Worm (Caenorhabditis elegans) whole organism, L1 larva: Measurements from ENCODE around the gene F20D6.8.

Experiments
- C04F5.9 ChIP-seq: sonication (generic microtip); optimal IDR thresholded peaks from 2 replicates; lab custom pipeline; 2016; ENCODE audit warnings: missing genetic modification characterization, missing compliant biosample characterization
- aha-1 ChIP-seq: fragments of 150-350 bp; optimal IDR thresholded peaks from 2 replicates; lab custom pipeline; 2014; ENCODE audit warnings: missing biosample characterization, missing genetic modification characterization
- ceh-8 ChIP-seq: fragments of 200-800 bp; sonication (Bioruptor generic); optimal IDR thresholded peaks from 2 replicates; lab custom pipeline; 2018; ENCODE audit warnings: mild to moderate bottlenecking, missing genetic modification characterization, moderate library complexity, missing compliant biosample characterization
- ceh-82 ChIP-seq, 3 experiments: fragments of 150-350 bp in 1 of 3; sonication (generic microtip) in 2 of 3; optimal IDR thresholded peaks; 2 replicates each; lab custom pipeline; 2014 to 2017; ENCODE audit warnings: missing biosample characterization in 3 of 3, missing genetic modification characterization in 3 of 3
- dsc-1 ChIP-seq: sonication (generic microtip); optimal IDR thresholded peaks from 2 replicates; lab custom pipeline; 2016; ENCODE audit warnings: mild to moderate bottlenecking, missing genetic modification characterization, missing compliant biosample characterization
- efl-1 ChIP-seq, 4 experiments: fragments of 150-350 bp; optimal IDR thresholded peaks in 3 of 4; peaks in 1 of 4; 1 replicate in 1 of 4; 2 replicates in 3 of 4; lab custom pipeline; 2014; ENCODE audit warnings: missing biosample characterization in 2 of 4, missing genetic modification characterization in 2 of 4, missing genetic modification reagents in 2 of 4
- efl-3 ChIP-seq: fragments of 200-800 bp; sonication (Bioruptor generic); optimal IDR thresholded peaks from 2 replicates; lab custom pipeline; 2018; ENCODE audit warnings: mild to moderate bottlenecking, missing genetic modification characterization, missing compliant biosample characterization
- elt-2 ChIP-seq: sonication (generic microtip); optimal IDR thresholded peaks from 2 replicates; lab custom pipeline; 2016; ENCODE audit warnings: missing genetic modification characterization, mild to moderate bottlenecking, inconsistent platforms, missing compliant biosample characterization, missing genetic modification reagents
- elt-3 ChIP-seq, 6 experiments: fragments of 150-350 bp in 1 of 6; sonication (generic microtip); optimal IDR thresholded peaks; 2 replicates each; lab custom pipeline; 2017 to 2018; ENCODE audit warnings: missing biosample characterization in 6 of 6, missing genetic modification characterization in 6 of 6, inconsistent platforms in 1 of 6
- fkh-10 ChIP-seq: sonication (generic microtip); optimal IDR thresholded peaks from 2 replicates; lab custom pipeline; 2017; ENCODE audit warnings: missing biosample characterization, missing genetic modification reagents, missing genetic modification characterization
- fkh-4 ChIP-seq: sonication (generic microtip); optimal IDR thresholded peaks from 2 replicates; lab custom pipeline; 2016; ENCODE audit warnings: missing compliant biosample characterization, missing genetic modification characterization, borderline replicate concordance
- fkh-8 ChIP-seq: sonication (generic microtip); optimal IDR thresholded peaks from 2 replicates; lab custom pipeline; 2016; ENCODE audit warnings: mild to moderate bottlenecking, missing genetic modification characterization, missing compliant biosample characterization
- grh-1 ChIP-seq: fragments of 200-800 bp; sonication (Bioruptor generic); IDR thresholded peaks from 2 replicates; pipeline ENCODE4 v1.3.6; 2022; ENCODE audit warnings: missing genetic modification reagents, missing genetic modification characterization, missing compliant biosample characterization
- isw-1 ChIP-seq: fragments of 200-800 bp; sonication (Bioruptor generic); IDR thresholded peaks from 2 replicates; pipeline ENCODE4 v1.3.6; 2022; ENCODE audit warnings: missing genetic modification characterization, missing compliant biosample characterization
- lin-14 ChIP-seq: fragments of 200-800 bp; sonication (Bioruptor generic); optimal IDR thresholded peaks from 2 replicates; lab custom pipeline; 2018; ENCODE audit warnings: mild to moderate bottlenecking, missing genetic modification characterization, moderate library complexity, missing compliant biosample characterization
- lin-35 ChIP-seq, 2 experiments: fragments of 150-350 bp; optimal IDR thresholded peaks; 2 replicates each; lab custom pipeline; 2014; ENCODE audit warnings: missing biosample characterization in 2 of 2, missing genetic modification characterization in 2 of 2, missing genetic modification reagents in 2 of 2
- lir-3 ChIP-seq: sonication (generic microtip); optimal IDR thresholded peaks from 2 replicates; lab custom pipeline; 2016; ENCODE audit warnings: mild to moderate bottlenecking, missing genetic modification characterization, moderate library complexity, missing compliant biosample characterization; ENCODE audit not compliant: poor library complexity
- mef-2 ChIP-seq: fragments of 150-350 bp; optimal IDR thresholded peaks from 2 replicates; lab custom pipeline; 2014; ENCODE audit warnings: missing biosample characterization, missing genetic modification characterization
- nhr-11 ChIP-seq: fragments of 150-350 bp; optimal IDR thresholded peaks from 2 replicates; lab custom pipeline; 2014; ENCODE audit warnings: missing biosample characterization, missing genetic modification characterization
- nhr-19 ChIP-seq: fragments of 200-800 bp; sonication (Bioruptor generic); conservative IDR thresholded peaks from 2 replicates; pipeline ENCODE4 v1.3.6; 2022; ENCODE audit warnings: missing genetic modification characterization, missing compliant biosample characterization
- nhr-47 ChIP-seq: sonication (generic microtip); optimal IDR thresholded peaks from 2 replicates; lab custom pipeline; 2016; ENCODE audit warnings: mild to moderate bottlenecking, missing genetic modification characterization, moderate library complexity, missing compliant biosample characterization
- nhr-71 ChIP-seq: sonication (generic microtip); optimal IDR thresholded peaks from 2 replicates; lab custom pipeline; 2016; ENCODE audit warnings: mild to moderate bottlenecking, missing genetic modification characterization, moderate library complexity, missing compliant biosample characterization
- nhr-85 ChIP-seq: sonication (generic microtip); peaks from one replicate; lab custom pipeline; 2016; ENCODE audit warnings: missing genetic modification characterization, inconsistent platforms, missing compliant biosample characterization
- nhr-90 ChIP-seq: sonication (generic microtip); optimal IDR thresholded peaks from 2 replicates; lab custom pipeline; 2016; ENCODE audit warnings: mild to moderate bottlenecking, missing genetic modification characterization, missing compliant biosample characterization; ENCODE audit not compliant: poor library complexity
- pqm-1 ChIP-seq: sonication (generic microtip); optimal IDR thresholded peaks from 3 replicates; lab custom pipeline; 2017; ENCODE audit warnings: missing biosample characterization, missing genetic modification characterization
- sox-4 ChIP-seq: sonication (generic microtip); optimal IDR thresholded peaks from 2 replicates; lab custom pipeline; 2016; ENCODE audit warnings: missing genetic modification characterization, missing compliant biosample characterization
- sup-37 ChIP-seq: fragments of 200-800 bp; sonication (Bioruptor generic); optimal IDR thresholded peaks from 2 replicates; lab custom pipeline; 2018; ENCODE audit warnings: mild to moderate bottlenecking, missing genetic modification characterization, missing compliant biosample characterization
- tbx-2 ChIP-seq: sonication (generic microtip); optimal IDR thresholded peaks from 2 replicates; lab custom pipeline; 2016; ENCODE audit warnings: missing genetic modification characterization, missing compliant biosample characterization
- tlp-1 ChIP-seq: fragments of 150-350 bp; optimal IDR thresholded peaks from 2 replicates; lab custom pipeline; 2014; ENCODE audit warnings: missing biosample characterization, missing genetic modification characterization
- unc-130 ChIP-seq: fragments of 150-350 bp; optimal IDR thresholded peaks from 2 replicates; lab custom pipeline; 2017; ENCODE audit warnings: missing biosample characterization, missing genetic modification characterization, inconsistent platforms
- unc-62 ChIP-seq: fragments of 150-350 bp; optimal IDR thresholded peaks from 2 replicates; lab custom pipeline; 2014; ENCODE audit warnings: missing biosample characterization, missing genetic modification reagents, missing genetic modification characterization
- zip-4 ChIP-seq: fragments of 200-800 bp; sonication (Bioruptor generic); optimal IDR thresholded peaks from 2 replicates; lab custom pipeline; 2018; ENCODE audit warnings: mild to moderate bottlenecking, missing genetic modification characterization, moderate library complexity, missing compliant biosample characterization
- ztf-4 ChIP-seq: fragments of 150-350 bp; optimal IDR thresholded peaks from 2 replicates; lab custom pipeline; 2014; ENCODE audit warnings: missing biosample characterization, missing genetic modification characterization

The F20D6.8 gene

DNA sequence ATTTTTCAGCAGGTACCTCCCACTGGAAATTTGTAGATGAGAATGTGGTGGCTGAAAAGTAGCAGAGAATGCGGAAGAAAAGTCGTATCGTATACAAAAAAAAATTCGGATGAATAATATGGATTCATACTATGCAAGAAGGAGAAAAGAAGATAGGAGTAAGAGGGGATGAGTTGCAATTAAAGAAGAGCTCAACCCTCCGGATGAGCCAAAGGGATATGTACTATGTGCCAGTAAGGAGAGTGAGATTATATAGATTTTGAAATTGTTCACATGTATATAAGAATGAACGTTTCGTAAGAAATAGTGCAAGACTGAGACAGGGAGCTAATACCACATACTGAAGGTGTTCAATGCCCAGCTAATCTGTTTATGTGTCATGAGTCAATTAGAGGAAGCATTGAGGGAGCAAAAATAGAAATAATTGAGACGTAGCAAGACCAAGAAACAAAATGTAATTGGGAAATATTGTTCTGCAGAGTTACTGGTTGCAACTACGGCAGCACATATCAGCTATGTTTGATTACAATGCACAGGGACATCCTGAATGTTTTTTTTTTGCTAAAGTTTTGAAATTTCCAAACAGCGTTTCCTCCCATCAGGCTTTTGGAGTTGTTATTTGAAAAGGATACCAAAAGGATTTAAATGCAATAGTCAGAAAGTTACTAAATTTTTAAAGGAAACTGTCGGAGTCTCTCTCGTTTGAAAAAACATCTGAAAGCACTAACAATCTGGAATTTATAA is at the start of gene F20D6.8:
Gene F20D6.8, minus strand, starts transcription at position 51 of the 744 bp plus-strand sequence.
- no peak for TF ChIP-seq nhr-85 (tag; lab: Kevin White, UChicago)
- peak; percentile 80 for TF ChIP-seq dsc-1 (tag; lab: Kevin White, UChicago)
- no peak for TF ChIP-seq efl-3 (GFP tag; lab: Kevin White, UChicago)

- TF ChIP-seq nhr-90 (tag; lab: Kevin White, UChicago) (no peak), lir-3 (tag; lab: Kevin White, UChicago) (no peak), unc-130 (tag; lab: Kevin White, UChicago) (no peak), mef-2 (tag; lab: Kevin White, UChicago) (no peak), isw-1 (no peak), sox-4 (no peak), nhr-47 (tag; lab: Kevin White, UChicago) (no peak), lin-35 (GFP tag; optimal IDR thresholded peaks at IDR 0.05; lab: Kevin White, UChicago) (peak in 1 of 2 experiments; percentile 13), C04F5.9 (tag; lab: Kevin White, UChicago) (no peak), fkh-10 (GFP tag; lab: Kevin White, UChicago) (peak; percentile 51), fkh-8 (tag; lab: Kevin White, UChicago) (no peak), nhr-19 (GFP tag; lab: Robert Waterston, UW) (no peak), nhr-71 (tag; lab: Kevin White, UChicago) (peak; percentile 10), ceh-8 (no peak), pqm-1 (tag; lab: Kevin White, UChicago) (no peak), dsc-1 (tag; lab: Kevin White, UChicago) (peak; percentile 88), nhr-11 (tag; lab: Kevin White, UChicago) (no peak), aha-1 (tag; lab: Kevin White, UChicago) (no peak), efl-1 (optimal IDR thresholded peaks at IDR 0.05; lab: Kevin White, UChicago) (no peak), efl-1 (GFP tag; optimal IDR thresholded peaks at IDR 0.05 in 1 of 2; lab: Kevin White, UChicago) (peak in 1 of 2 experiments; percentile 82), fkh-4 (tag; lab: Kevin White, UChicago) (peak; percentile 23), grh-1 (GFP tag; lab: Robert Waterston, UW) (no peak), tlp-1 (tag; lab: Kevin White, UChicago) (no peak), ceh-82 (tag; optimal IDR thresholded peaks at IDR 0.05; lab: Kevin White, UChicago) (no peak), lin-14 (peak; percentile 56), ztf-4 (no peak)
Measured at ce11 chrV:8217661-8218265, 49.7 kb upstream of the F20D6.8 start, which contains the start of gene K07C11.8. Gene K07C11.8, minus strand, starts transcription at chrV:8217884.

ce11 chrV:8217118-8217517 is 49.0 kb upstream of the F20D6.8 start:
- TF ChIP-seq sup-37 (GFP tag; lab: Kevin White, UChicago) (no peak), tbx-2 (tag; lab: Kevin White, UChicago) (no peak), pqm-1 (tag; lab: Kevin White, UChicago) (peak; percentile 91), elt-2 (tag; lab: Kevin White, UChicago) (peak; percentile 74), unc-62 (GFP tag; lab: Kevin White, UChicago) (no peak), elt-3 (tag; optimal IDR thresholded peaks at IDR 0.05; lab: Kevin White, UChicago) (no peak), zip-4 (GFP tag; lab: Kevin White, UChicago) (no peak), efl-1 (optimal IDR thresholded peaks at IDR 0.05; lab: Kevin White, UChicago) (no peak), efl-1 (GFP tag; optimal IDR thresholded peaks at IDR 0.05 in 1 of 2; lab: Kevin White, UChicago) (peak in 1 of 2 experiments; percentile 58)
